Fruit fly (Drosophila melanogaster) whole organism: Measurements from ENCODE around the gene sowah.

ENCODE experiments used
- CG8478 ChIP-seq: fragments of >200 bp; optimal IDR thresholded peaks from 2 replicates; lab custom pipeline; 2018; ENCODE audit warnings: inconsistent platforms
- Dll ChIP-seq: fragments of >200 bp; optimal IDR thresholded peaks from 2 replicates; lab custom pipeline; 2017
- EcR ChIP-seq, 2 experiments: fragments of >200 bp; optimal IDR thresholded peaks; 2 replicates each; lab custom pipeline; 2017; ENCODE audit warnings: missing biosample characterization in 2 of 2, missing genetic modification characterization in 2 of 2, missing genetic modification reagents in 2 of 2
- pan ChIP-seq: fragments of >200 bp; optimal IDR thresholded peaks from 2 replicates; lab custom pipeline; 2017
- psq ChIP-seq: fragments of >200 bp; optimal IDR thresholded peaks from 2 replicates; lab custom pipeline; 2017
- usp ChIP-seq: fragments of >200 bp; optimal IDR thresholded peaks from 2 replicates; lab custom pipeline; 2017; ENCODE audit warnings: missing biosample characterization, missing genetic modification characterization, mixed read lengths

The sowah gene

DNA sequence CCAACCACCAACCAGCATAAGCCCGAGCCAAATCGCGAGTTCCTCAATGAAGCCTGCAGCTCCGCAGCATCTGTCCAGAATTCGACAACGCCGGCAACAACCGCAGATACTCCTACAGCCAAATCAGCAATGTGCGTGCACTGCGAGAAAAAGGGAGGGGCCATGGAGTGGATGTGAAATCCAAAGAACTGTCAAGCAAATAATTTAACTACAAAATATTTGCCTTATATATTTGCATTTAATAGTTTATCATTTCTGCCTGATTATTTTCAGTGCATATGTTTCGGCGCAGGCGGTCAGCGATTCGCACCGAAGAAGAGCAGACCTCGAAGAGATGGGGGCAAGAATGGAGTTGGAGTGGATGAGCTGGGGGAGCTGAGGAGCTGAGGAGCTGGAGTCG lies 20.7 kb downstream of the sowah start:
- TF ChIP-seq pan (lab: Kevin White, UChicago) (no peak), usp (GFP tag; lab: Kevin White, UChicago) (no peak), CG8478 (lab: Kevin White, UChicago) (no peak), Dll (no peak), EcR (GFP tag; optimal IDR thresholded peaks at IDR 0.05; lab: Kevin White, UChicago) (no peak), psq (no peak)

DNA sequence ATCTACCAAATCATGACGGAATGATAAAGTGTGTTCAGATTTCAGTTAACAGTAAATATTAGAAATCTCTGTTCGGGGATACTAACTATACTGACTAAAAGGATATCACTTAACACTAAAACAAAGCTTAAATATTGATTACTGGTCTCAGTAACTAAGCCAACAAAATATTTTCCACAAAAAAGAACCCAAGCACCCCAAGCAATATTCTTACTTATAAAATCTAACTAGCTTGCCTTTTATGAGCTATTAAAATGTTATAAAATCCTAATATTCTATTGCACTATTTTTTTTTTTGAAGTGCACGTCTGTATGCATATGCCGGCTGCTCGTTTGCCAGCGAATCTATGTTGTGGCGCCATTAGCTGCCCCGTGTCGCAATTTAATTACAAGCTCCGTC lies 22.9 kb downstream of the sowah start:
- TF ChIP-seq pan (lab: Kevin White, UChicago) (no peak), usp (GFP tag; lab: Kevin White, UChicago) (no peak), psq (no peak), Dll (no peak), CG8478 (lab: Kevin White, UChicago) (no peak), EcR (GFP tag; optimal IDR thresholded peaks at IDR 0.05; lab: Kevin White, UChicago) (no peak)

- TF ChIP-seq usp (GFP tag; lab: Kevin White, UChicago) (no peak), pan (lab: Kevin White, UChicago) (no peak), Dll (no peak), CG8478 (lab: Kevin White, UChicago) (no peak), EcR (GFP tag; optimal IDR thresholded peaks at IDR 0.05; lab: Kevin White, UChicago) (no peak), psq (no peak)
Observed at dm6 chr3L:12537123-12537522, 35.2 kb downstream of the sowah start, which contains the start of gene CG4069. CG4069 (minus strand) TSS chr3L:12537315.

DNA sequence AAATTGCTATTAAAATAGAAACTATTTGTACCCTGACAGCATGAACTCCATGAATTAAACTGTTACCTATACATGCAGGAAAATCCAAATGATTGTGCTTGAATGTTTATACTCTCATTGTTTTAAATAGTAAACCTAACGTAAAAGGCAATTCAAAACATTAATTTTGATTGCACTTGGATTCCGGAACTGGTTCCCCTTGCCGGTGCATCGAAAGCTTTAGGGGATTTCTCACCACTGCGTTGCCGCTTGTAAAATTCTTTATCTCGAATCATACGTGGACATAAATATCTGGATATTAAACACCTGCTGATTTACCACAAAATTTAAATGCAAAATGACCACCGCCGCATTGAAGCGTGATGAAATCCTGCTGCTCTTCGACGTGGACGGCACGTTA lies 38.0 kb downstream of the sowah start, which contains the start of gene Pmm2:
Pmm2 (plus strand) TSS at position 273 of the 400 bp plus-strand sequence.
- TF ChIP-seq EcR (GFP tag; optimal IDR thresholded peaks at IDR 0.05; lab: Kevin White, UChicago) (no peak), psq (no peak), usp (GFP tag; lab: Kevin White, UChicago) (no peak), Dll (no peak), pan (lab: Kevin White, UChicago) (no peak)

DNA sequence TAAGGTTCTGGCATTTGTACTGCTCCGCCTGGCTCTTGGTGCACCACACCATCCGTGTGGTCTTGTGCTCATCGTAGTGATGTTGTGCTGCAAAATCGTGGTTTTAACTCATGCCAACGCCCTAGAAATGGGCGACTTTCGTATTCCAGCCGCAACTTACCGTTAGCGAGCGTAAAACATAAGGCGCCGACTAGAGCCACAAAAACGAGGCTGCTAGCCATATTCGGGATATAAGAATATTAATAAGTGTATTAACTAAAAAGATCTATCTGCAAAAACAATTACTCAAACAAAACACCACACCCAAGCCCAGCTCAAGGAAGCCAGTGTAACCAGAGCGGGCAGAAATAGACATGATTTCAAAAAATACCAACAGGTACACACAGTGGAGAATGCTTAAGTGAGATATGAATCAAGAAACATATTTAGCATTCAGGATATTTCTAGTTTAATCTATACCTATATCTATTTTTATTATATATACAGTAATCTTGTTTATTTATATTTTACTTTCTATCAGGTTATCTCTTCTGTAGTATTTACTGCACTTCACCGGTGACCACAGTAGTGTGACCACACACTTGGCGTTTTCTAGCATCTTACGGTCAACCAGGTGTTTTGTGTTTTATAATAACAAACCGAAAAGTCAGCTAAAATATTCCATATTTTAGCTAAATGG lies 38.8 kb downstream of the sowah start, which contains the start of the genes Tsf2 and CG34242:
Tsf2 (minus strand) TSS at position 333 of the 679 bp plus-strand sequence.
CG34242 (plus strand) TSS at position 605 of the 679 bp plus-strand sequence.
- TF ChIP-seq pan (lab: Kevin White, UChicago) (no peak), usp (GFP tag; lab: Kevin White, UChicago) (no peak), psq (no peak), CG8478 (lab: Kevin White, UChicago) (no peak)

dm6 chr3L:12532220-12532619 lies 40.1 kb downstream of the sowah start:
- TF ChIP-seq usp (GFP tag; lab: Kevin White, UChicago), result no peak
- TF ChIP-seq psq, result no peak
- TF ChIP-seq EcR (GFP tag; optimal IDR thresholded peaks at IDR 0.05; lab: Kevin White, UChicago), result no peak
- no peak for TF ChIP-seq Dll
- no peak for TF ChIP-seq CG8478 (lab: Kevin White, UChicago)
- no peak for TF ChIP-seq pan (lab: Kevin White, UChicago)

- TF ChIP-seq EcR (GFP tag; optimal IDR thresholded peaks at IDR 0.05; lab: Kevin White, UChicago), result no peak
Observed at dm6 chr3L:12530044-12530443, 42.3 kb downstream of the sowah start, which contains the start of gene nst. nst (minus strand) TSS chr3L:12530171.

- no peak for TF ChIP-seq psq
- TF ChIP-seq Dll, result no peak
- TF ChIP-seq pan (lab: Kevin White, UChicago), result no peak
- TF ChIP-seq CG8478 (lab: Kevin White, UChicago), result no peak
- TF ChIP-seq EcR (GFP tag; optimal IDR thresholded peaks at IDR 0.05; lab: Kevin White, UChicago), result no peak
- TF ChIP-seq usp (GFP tag; lab: Kevin White, UChicago), result no peak
Observed at dm6 chr3L:12529431-12530007, 42.8 kb downstream of the sowah start.

DNA sequence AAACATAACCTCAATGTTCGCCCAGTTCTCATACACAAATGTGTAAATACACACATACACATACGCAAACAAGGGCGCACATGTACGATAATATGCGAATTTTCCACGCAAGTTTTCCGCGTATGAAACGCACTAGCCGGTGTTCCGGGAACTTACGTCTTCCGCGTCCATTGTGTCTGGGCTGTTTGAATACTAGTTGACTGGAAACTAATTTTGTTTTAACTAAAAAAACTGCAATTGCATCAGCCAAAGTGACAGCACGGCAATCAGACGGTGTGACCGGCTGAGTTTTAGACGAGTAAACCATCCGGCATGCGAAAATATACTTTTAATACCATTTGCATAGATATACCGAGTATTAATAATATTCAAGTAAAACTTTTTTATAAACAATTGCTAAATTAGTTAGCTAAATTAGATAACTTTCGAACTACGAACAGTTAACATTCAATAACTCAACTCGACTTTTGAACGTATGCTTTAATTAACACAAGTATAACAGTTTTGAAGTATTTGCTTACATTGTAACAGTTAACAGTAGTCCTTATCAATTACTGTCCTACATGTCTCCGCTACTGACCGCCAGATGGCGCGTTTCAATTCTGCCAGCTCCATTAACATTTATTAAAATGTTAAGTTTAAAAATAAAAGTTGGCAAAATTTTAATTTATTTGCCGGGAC lies 45.8 kb downstream of the sowah start, which contains the start of gene eIF2beta:
eIF2beta (minus strand) TSS at position 299 of the 681 bp plus-strand sequence.
- TF ChIP-seq psq (no peak), Dll (no peak), pan (lab: Kevin White, UChicago) (no peak), CG8478 (lab: Kevin White, UChicago) (no peak), EcR (GFP tag; optimal IDR thresholded peaks at IDR 0.05; lab: Kevin White, UChicago) (no peak), usp (GFP tag; lab: Kevin White, UChicago) (no peak)

DNA sequence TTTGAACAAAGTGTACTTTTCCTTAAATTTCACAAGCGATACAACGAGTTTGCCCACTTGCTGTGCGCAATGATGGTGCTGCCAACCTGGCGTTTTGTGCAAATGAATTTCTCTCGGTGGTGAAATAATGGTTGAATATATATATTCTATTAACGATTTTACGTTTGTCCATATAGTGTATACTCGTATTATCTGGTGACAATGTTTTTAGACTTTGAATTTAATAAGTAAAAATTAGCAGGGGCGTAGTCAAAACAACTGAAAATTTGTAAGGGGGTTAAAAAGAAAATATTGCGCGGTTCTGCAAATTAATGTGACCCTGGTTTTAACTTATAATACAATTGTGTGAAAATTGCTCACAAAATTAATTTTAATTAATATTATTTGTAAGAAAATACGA lies 48.4 kb downstream of the sowah start, which contains the start of the genes ver and Gcn5:
ver (plus strand) TSS at position 47 of the 400 bp plus-strand sequence.
Gcn5 (minus strand) TSS at position 74 of the 400 bp plus-strand sequence.
- TF ChIP-seq psq, result no peak
- TF ChIP-seq EcR (GFP tag; optimal IDR thresholded peaks at IDR 0.05; lab: Kevin White, UChicago), result no peak
- no peak for TF ChIP-seq Dll
- TF ChIP-seq CG8478 (lab: Kevin White, UChicago), result no peak
- TF ChIP-seq usp (GFP tag; lab: Kevin White, UChicago), result no peak

DNA sequence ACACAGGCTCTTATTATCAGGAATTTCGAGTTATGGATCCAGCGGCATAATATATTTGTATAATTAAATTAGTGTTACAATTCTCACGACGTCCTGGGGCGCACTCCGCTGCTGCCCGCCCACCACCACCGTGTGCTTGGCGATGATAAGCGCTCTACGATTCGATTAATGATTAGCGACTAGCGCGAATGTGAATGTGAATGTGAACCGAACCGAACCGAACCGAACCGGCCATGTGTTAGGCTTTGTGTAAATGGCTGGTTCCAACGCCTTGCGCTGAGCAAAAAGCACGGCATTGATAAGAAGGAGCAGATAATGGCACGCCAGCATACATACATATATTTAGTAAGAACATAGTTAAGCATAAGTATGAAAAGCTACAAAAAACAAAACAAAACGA lies 53.0 kb downstream of the sowah start:
- no peak for TF ChIP-seq usp (GFP tag; lab: Kevin White, UChicago)
- TF ChIP-seq psq, result no peak
- TF ChIP-seq EcR (GFP tag; optimal IDR thresholded peaks at IDR 0.05; lab: Kevin White, UChicago), result no peak
- no peak for TF ChIP-seq CG8478 (lab: Kevin White, UChicago)
- TF ChIP-seq Dll, result no peak
- no peak for TF ChIP-seq pan (lab: Kevin White, UChicago)
